Fruit fly (Drosophila melanogaster) whole organism, pupa: ENCODE results near the gene elg1.

Experiments
- CG10348 ChIP-seq: fragments of 200-800 bp; sonication (Bioruptor generic); IDR thresholded peaks from 2 replicates; pipeline ENCODE4 v1.3.6; 2022; ENCODE audit warnings: missing biosample characterization, missing genetic modification characterization
- CG12605 ChIP-seq: fragments of 200-800 bp; sonication (Bioruptor generic); IDR thresholded peaks from 2 replicates; pipeline ENCODE4 v1.3.6; 2022; ENCODE audit warnings: missing biosample characterization, missing genetic modification characterization
- CG13204 ChIP-seq: fragments of 200-800 bp; sonication (Bioruptor generic); optimal IDR thresholded peaks from 2 replicates; lab custom pipeline; 2018; ENCODE audit warnings: missing biosample characterization, mild to moderate bottlenecking, missing genetic modification characterization, moderate library complexity
- CG14655 ChIP-seq: fragments of 200-800 bp; sonication (Bioruptor generic); optimal IDR thresholded peaks from 3 replicates; lab custom pipeline; 2017; ENCODE audit warnings: mild to moderate bottlenecking, missing biosample characterization, missing genetic modification reagents, missing genetic modification characterization
- CG15710 ChIP-seq: fragments of 200-800 bp; sonication (Bioruptor generic); optimal IDR thresholded peaks from 2 replicates; lab custom pipeline; 2018; ENCODE audit warnings: missing biosample characterization, mild to moderate bottlenecking, missing genetic modification characterization, moderate library complexity
- CG17806 ChIP-seq: fragments of 200-800 bp; sonication (Bioruptor generic); optimal IDR thresholded peaks from 2 replicates; lab custom pipeline; 2018; ENCODE audit warnings: missing biosample characterization, mild to moderate bottlenecking, missing genetic modification characterization, moderate library complexity
- CG32121 ChIP-seq: fragments of 200-800 bp; sonication (Bioruptor generic); IDR thresholded peaks from 2 replicates; pipeline ENCODE4 v1.3.6; 2022; ENCODE audit warnings: missing biosample characterization, missing genetic modification characterization
- CG8159 ChIP-seq: fragments of 200-800 bp; sonication (Bioruptor generic); optimal IDR thresholded peaks from 3 replicates; lab custom pipeline; 2018; ENCODE audit warnings: missing biosample characterization, mild to moderate bottlenecking, missing genetic modification characterization, moderate library complexity
- D1 ChIP-seq: fragments of 200-800 bp; sonication (Bioruptor generic); optimal IDR thresholded peaks from 2 replicates; lab custom pipeline; 2018; ENCODE audit warnings: missing biosample characterization, mild to moderate bottlenecking, missing genetic modification characterization, moderate library complexity
- EcR ChIP-seq: fragments of 200-800 bp; sonication (Bioruptor generic); optimal IDR thresholded peaks from 3 replicates; lab custom pipeline; 2019; ENCODE audit warnings: missing biosample characterization, missing genetic modification characterization, mild to moderate bottlenecking, moderate library complexity, missing genetic modification reagents
- Pif1A ChIP-seq: fragments of 200-800 bp; sonication (Bioruptor generic); optimal IDR thresholded peaks from 3 replicates; lab custom pipeline; 2016; ENCODE audit warnings: missing biosample characterization, missing genetic modification characterization
- fd96Ca ChIP-seq: fragments of 200-800 bp; sonication (Bioruptor generic); IDR thresholded peaks from 3 replicates; pipeline ENCODE4 v1.3.6; 2022; ENCODE audit warnings: missing biosample characterization, missing genetic modification characterization

DNA sequence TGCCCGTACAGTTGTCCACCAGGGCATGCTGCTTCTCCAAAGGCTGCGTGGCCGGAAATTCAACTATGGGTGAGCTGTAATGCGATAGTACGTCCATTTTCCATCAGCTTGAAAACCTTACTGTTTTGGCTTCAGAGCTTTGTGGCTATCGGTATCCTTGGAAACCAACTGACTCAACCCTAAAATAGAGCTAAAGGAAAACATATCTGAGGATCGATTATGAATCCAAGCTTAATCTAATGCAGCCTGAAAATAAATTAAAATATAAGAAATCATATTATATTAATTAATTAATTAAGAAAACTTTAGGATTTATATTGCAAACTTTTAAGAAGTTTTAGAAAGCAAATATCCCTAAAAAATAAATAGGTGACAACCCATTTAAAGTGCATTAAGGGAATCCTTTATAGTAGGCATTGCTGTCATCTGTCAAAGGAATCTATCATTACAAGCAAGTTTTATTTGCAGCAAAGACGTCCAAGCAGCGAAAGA is 34.4 kb upstream of the elg1 start, which contains the start of the genes CG13074 and ATPsynbetaL:
- TF ChIP-seq CG14655 (GFP tag; lab: Kevin White, UChicago) (no peak), CG10348 (GFP tag; lab: Robert Waterston, UW) (no peak), D1 (tag; lab: Kevin White, UChicago) (no peak), CG13204 (no peak), CG12605 (GFP tag; lab: Robert Waterston, UW) (no peak), CG17806 (tag; lab: Kevin White, UChicago) (no peak), EcR (GFP tag; lab: Kevin White, UChicago) (no peak), Pif1A (no peak), CG32121 (no peak), CG15710 (tag; lab: Kevin White, UChicago) (no peak), CG8159 (tag; lab: Kevin White, UChicago) (no peak), fd96Ca (GFP tag; lab: Robert Waterston, UW) (no peak)
